Worm (Caenorhabditis elegans) whole organism, L1 larva: ENCODE measurements around the gene ZK355.2.

Experiments used
- ceh-90 ChIP-seq: sonication (generic microtip); optimal IDR thresholded peaks from 2 replicates; lab custom pipeline; 2016; ENCODE audit warnings: missing genetic modification characterization, missing compliant biosample characterization
- elt-2 ChIP-seq: sonication (generic microtip); optimal IDR thresholded peaks from 2 replicates; lab custom pipeline; 2016; ENCODE audit warnings: missing genetic modification characterization, mild to moderate bottlenecking, inconsistent platforms, missing compliant biosample characterization, missing genetic modification reagents
- fkh-10 ChIP-seq: sonication (generic microtip); optimal IDR thresholded peaks from 2 replicates; lab custom pipeline; 2017; ENCODE audit warnings: missing biosample characterization, missing genetic modification reagents, missing genetic modification characterization
- jun-1 ChIP-seq: fragments of 150-350 bp; optimal IDR thresholded peaks from 2 replicates; lab custom pipeline; 2014; ENCODE audit warnings: missing biosample characterization, missing genetic modification reagents, missing genetic modification characterization
- nhr-12 ChIP-seq: sonication (generic microtip); optimal IDR thresholded peaks from 2 replicates; lab custom pipeline; 2017; ENCODE audit warnings: missing biosample characterization, missing genetic modification characterization
- nhr-71 ChIP-seq: sonication (generic microtip); optimal IDR thresholded peaks from 2 replicates; lab custom pipeline; 2016; ENCODE audit warnings: mild to moderate bottlenecking, missing genetic modification characterization, moderate library complexity, missing compliant biosample characterization
- nhr-90 ChIP-seq: sonication (generic microtip); optimal IDR thresholded peaks from 2 replicates; lab custom pipeline; 2016; ENCODE audit warnings: mild to moderate bottlenecking, missing genetic modification characterization, missing compliant biosample characterization; ENCODE audit not compliant: poor library complexity
- snpc-4 ChIP-seq: fragments of 150-350 bp; optimal IDR thresholded peaks from 2 replicates; lab custom pipeline; 2014; ENCODE audit warnings: missing biosample characterization, missing genetic modification characterization
- sox-4 ChIP-seq: sonication (generic microtip); optimal IDR thresholded peaks from 2 replicates; lab custom pipeline; 2016; ENCODE audit warnings: missing genetic modification characterization, missing compliant biosample characterization
- unc-62 ChIP-seq: fragments of 150-350 bp; optimal IDR thresholded peaks from 2 replicates; lab custom pipeline; 2014; ENCODE audit warnings: missing biosample characterization, missing genetic modification reagents, missing genetic modification characterization
- zag-1 ChIP-seq: fragments of 150-350 bp; optimal IDR thresholded peaks from 2 replicates; lab custom pipeline; 2014; ENCODE audit warnings: missing biosample characterization, missing genetic modification characterization

DNA sequence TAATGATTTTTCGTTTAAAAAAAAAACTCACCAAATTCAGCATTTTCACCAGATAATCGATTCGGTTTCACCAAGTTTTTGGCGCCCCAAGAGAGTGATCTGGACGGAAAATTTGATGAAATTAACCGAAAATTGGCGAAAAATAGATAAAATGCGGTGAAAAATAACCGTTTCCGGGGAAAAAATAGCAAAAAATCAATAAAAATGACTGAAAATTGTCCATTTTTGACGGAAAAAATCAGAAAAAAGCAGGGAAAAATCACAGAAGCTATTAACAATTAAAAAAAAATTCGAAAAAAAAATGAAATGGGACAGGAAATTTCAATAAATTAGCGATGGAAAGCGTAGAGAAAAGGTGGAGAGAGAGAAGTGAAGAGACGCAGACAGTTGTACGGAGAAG, 10.2 kb upstream of the ZK355.2 start, which contains the start of gene ubc-15:
- TF ChIP-seq nhr-12 (tag; lab: Kevin White, UChicago) (no peak), sox-4 (tag; lab: Kevin White, UChicago) (no peak), nhr-90 (tag; lab: Kevin White, UChicago) (no peak), snpc-4 (tag; lab: Kevin White, UChicago) (no peak), fkh-10 (GFP tag; lab: Kevin White, UChicago) (no peak), unc-62 (no peak), ceh-90 (tag; lab: Kevin White, UChicago) (no peak), nhr-71 (no peak), jun-1 (tag; lab: Kevin White, UChicago) (no peak), elt-2 (tag; lab: Kevin White, UChicago) (no peak), zag-1 (tag; lab: Kevin White, UChicago) (no peak)
